Worm (Caenorhabditis elegans): ENCODE measurements around the gene F26H11.4.

The F26H11.4 gene

ce11 chrII:14406117-14406935 is 2.1 kb upstream of the F26H11.4 start:
- TF ChIP-seq attf-3 (GFP tag; conservative IDR thresholded peaks at IDR 0.05): no peak
- TF ChIP-seq pha-4 (tag; optimal IDR thresholded peaks at IDR 0.05): no peak
- TF ChIP-seq chd-7 (tag; optimal IDR thresholded peaks at IDR 0.05): no peak
- peak; percentile 24 for TF ChIP-seq F10E7.11 (tag; optimal IDR thresholded peaks at IDR 0.05)
- no peak for TF ChIP-seq ceh-100 (GFP tag; IDR thresholded peaks at IDR 0.05)
- TF ChIP-seq zfh-2 (GFP tag; conservative IDR thresholded peaks at IDR 0.05): peak; percentile 75
- no peak for TF ChIP-seq ztf-28 (GFP tag; IDR thresholded peaks at IDR 0.05)
- no peak for TF ChIP-seq let-607 (tag; optimal IDR thresholded peaks at IDR 0.05)
- TF ChIP-seq die-1 (tag; optimal IDR thresholded peaks at IDR 0.05): no peak
- no peak for TF ChIP-seq nfya-1 (tag; optimal IDR thresholded peaks at IDR 0.05; ENCODE audit: borderline replicate concordance, insufficient read depth)
- peak; percentile 40 for TF ChIP-seq ama-1 (optimal IDR thresholded peaks at IDR 0.05)
- no peak for TF ChIP-seq ama-1 (GFP tag; optimal IDR thresholded peaks at IDR 0.05)

- 0 out of 2 replicates have a peak, but pooled peaks have one; percentile 28 for TF ChIP-seq F33H1.4 (GFP tag; IDR thresholded peaks at IDR 0.05)
- TF ChIP-seq zfh-2 (GFP tag; conservative IDR thresholded peaks at IDR 0.05): no peak
- TF ChIP-seq mes-4 (tag; optimal IDR thresholded peaks at IDR 0.05): no peak
- TF ChIP-seq ama-1 (optimal IDR thresholded peaks at IDR 0.05): peak; percentile 92
- TF ChIP-seq ama-1 (GFP tag; optimal IDR thresholded peaks at IDR 0.05): no peak
- peak; percentile 45 for TF ChIP-seq lin-54 (GFP tag; optimal IDR thresholded peaks at IDR 0.05)
- no peak for TF ChIP-seq nhr-90 (tag; optimal IDR thresholded peaks at IDR 0.05)
- TF ChIP-seq madf-8 (GFP tag; conservative IDR thresholded peaks at IDR 0.05): peak; percentile 42
- TF ChIP-seq lsl-1 (GFP tag; optimal IDR thresholded peaks at IDR 0.05): peak; percentile 75
- TF ChIP-seq efl-1 (GFP tag; optimal IDR thresholded peaks at IDR 0.05): peak; percentile 61
- peak; percentile 1 for TF ChIP-seq tbp1 (GFP tag; optimal IDR thresholded peaks at IDR 0.05)
- no peak for TF ChIP-seq Y53F4B.3 (GFP tag; IDR thresholded peaks at IDR 0.05)
- TF ChIP-seq ccch-3 (GFP tag; optimal IDR thresholded peaks at IDR 0.05): no peak
- TF ChIP-seq unc-62 (GFP tag; optimal IDR thresholded peaks at IDR 0.05): no peak
- TF ChIP-seq die-1 (tag; optimal IDR thresholded peaks at IDR 0.05): no peak
- TF ChIP-seq gei-17 (GFP tag; optimal IDR thresholded peaks at IDR 0.05): no peak
- TF ChIP-seq F49E8.2 (tag; optimal IDR thresholded peaks at IDR 0.05; ENCODE audit: insufficient read depth): no peak
- TF ChIP-seq lin-35 (GFP tag; optimal IDR thresholded peaks at IDR 0.05): no peak
- TF ChIP-seq madf-6 (GFP tag; IDR thresholded peaks at IDR 0.05): peak; percentile 50; the same call in 1 of the 2 replicates
- TF ChIP-seq nfya-2 (GFP tag; IDR thresholded peaks at IDR 0.05): no peak
- TF ChIP-seq him-1 (tag; optimal IDR thresholded peaks at IDR 0.05): peak; percentile 3
- TF ChIP-seq ztf-26 (tag; optimal IDR thresholded peaks at IDR 0.05): peak; percentile 68
- no peak for TF ChIP-seq atf-7 (tag; optimal IDR thresholded peaks at IDR 0.05)
Measured at ce11 chrII:14407332-14408270, 811 bp upstream of the F26H11.4 start.

ce11 chrII:14410768-14411167 is 2.4 kb downstream of the F26H11.4 start, which contains the start of gene dsb-2:
Gene dsb-2 (plus strand): TSS chrII:14411095.
- TF ChIP-seq madf-6 (GFP tag; IDR thresholded peaks at IDR 0.05): peak; percentile 97
- TF ChIP-seq rpc-1 (optimal IDR thresholded peaks at IDR 0.05): no peak
- TF ChIP-seq rpc-1 (tag; optimal IDR thresholded peaks at IDR 0.05): no peak
- TF ChIP-seq dpl-1 (GFP tag; optimal IDR thresholded peaks at IDR 0.05): peak; percentile 29
- TF ChIP-seq D2030.7 (GFP tag; IDR thresholded peaks at IDR 0.05): peak; percentile 79; the same call in 1 of the 2 replicates
- peak; percentile 39 for TF ChIP-seq unc-130 (GFP tag; optimal IDR thresholded peaks at IDR 0.05)
- TF ChIP-seq tlf-1 (GFP tag; optimal IDR thresholded peaks at IDR 0.05): peak; percentile 24
- TF ChIP-seq F49E8.2 (tag; optimal IDR thresholded peaks at IDR 0.05; ENCODE audit: insufficient read depth): peak; percentile 67
- peak; percentile 35; the same call in 1 of the 2 replicates for TF ChIP-seq ekl-4 (GFP tag; IDR thresholded peaks at IDR 0.05)
- TF ChIP-seq dox-1 (GFP tag; IDR thresholded peaks at IDR 0.05): peak; percentile 70; the same call in 1 of the 2 replicates
- TF ChIP-seq attf-6 (GFP tag; IDR thresholded peaks at IDR 0.05): peak; percentile 27; the same call in 1 of the 2 replicates
- peak; percentile 19 for TF ChIP-seq athp-1 (tag; optimal IDR thresholded peaks at IDR 0.05)
- TF ChIP-seq snpc-1.1 (tag; optimal IDR thresholded peaks at IDR 0.05; ENCODE audit: insufficient read depth): peak; percentile 3
- TF ChIP-seq lin-26 (GFP tag; IDR thresholded peaks at IDR 0.05): no peak
- peak; percentile 96 for TF ChIP-seq F33H1.4 (GFP tag; IDR thresholded peaks at IDR 0.05)

Measured in whole organism, young adult.